Worm (Caenorhabditis elegans) whole organism, L4/young adult: ENCODE data around the gene dmsr-14.

Experiments used
- W03F9.2 ChIP-seq: fragments of 150-350 bp; optimal IDR thresholded peaks from 2 replicates; lab custom pipeline; 2014; ENCODE audit warnings: missing biosample characterization, missing genetic modification characterization
- dao-5 ChIP-seq: sonication (generic microtip); optimal IDR thresholded peaks from 2 replicates; lab custom pipeline; 2016; ENCODE audit warnings: missing genotype, missing genetic modification characterization, moderate library complexity, missing compliant biosample characterization
- him-1 ChIP-seq: sonication (generic microtip); optimal IDR thresholded peaks from 2 replicates; lab custom pipeline; 2016; ENCODE audit warnings: missing genotype, missing genetic modification reagents, missing genetic modification characterization, missing compliant biosample characterization

The dmsr-14 gene

ce11 chrV:6817184-6817583 is at the start of gene dmsr-14:
TSS of gene dmsr-14 (minus strand) at chrV:6817284.
- no peak for TF ChIP-seq W03F9.2
- TF ChIP-seq dao-5, result no peak
- no peak for TF ChIP-seq him-1 (tag; lab: Kevin White, UChicago)

ce11 chrV:6854711-6855110 is 37.6 kb upstream of the dmsr-14 start, which contains the start of gene gpa-10:
TSS of gene gpa-10 (minus strand) at chrV:6854811.
- TF ChIP-seq dao-5 (no peak), W03F9.2 (no peak), him-1 (tag; lab: Kevin White, UChicago) (no peak)

- TF ChIP-seq W03F9.2 (no peak), dao-5 (no peak), him-1 (tag; lab: Kevin White, UChicago) (no peak)
Observed at ce11 chrV:6846507-6846906, 29.4 kb upstream of the dmsr-14 start, which contains the start of gene lgc-54. TSS of gene lgc-54 (minus strand) at chrV:6846607.

ce11 chrV:6842437-6842836 is 25.4 kb upstream of the dmsr-14 start, which contains the start of gene T15B7.1:
TSS of gene T15B7.1 (plus strand) at chrV:6842737.
- no peak for TF ChIP-seq dao-5
- no peak for TF ChIP-seq him-1 (tag; lab: Kevin White, UChicago)
- TF ChIP-seq W03F9.2, result no peak

- no peak for TF ChIP-seq him-1 (tag; lab: Kevin White, UChicago)
- TF ChIP-seq W03F9.2, result no peak
- TF ChIP-seq dao-5, result no peak
Observed at ce11 chrV:6839008-6839407, 21.9 kb upstream of the dmsr-14 start, which contains the start of gene hpo-8. TSS of gene hpo-8 (plus strand) at chrV:6839289.

ce11 chrV:6838599-6838998 is 21.5 kb upstream of the dmsr-14 start, which contains the start of gene T15B7.15:
TSS of gene T15B7.15 (minus strand) at chrV:6838665.
- TF ChIP-seq dao-5 (no peak), W03F9.2 (no peak), him-1 (tag; lab: Kevin White, UChicago) (no peak)

ce11 chrV:6836036-6836435 is 19.0 kb upstream of the dmsr-14 start:
- no peak for TF ChIP-seq dao-5
- TF ChIP-seq W03F9.2, result no peak
- no peak for TF ChIP-seq him-1 (tag; lab: Kevin White, UChicago)

- TF ChIP-seq W03F9.2, result no peak
- TF ChIP-seq dao-5, result no peak
- no peak for TF ChIP-seq him-1 (tag; lab: Kevin White, UChicago)
Observed at ce11 chrV:6835242-6835641, 18.2 kb upstream of the dmsr-14 start, which contains the start of the genes T15B7.14 and col-143. TSS of gene T15B7.14 (minus strand) at chrV:6835342. TSS of gene col-143 (plus strand) at chrV:6835635.

- no peak for TF ChIP-seq dao-5
- no peak for TF ChIP-seq him-1 (tag; lab: Kevin White, UChicago)
- TF ChIP-seq W03F9.2, result no peak
Observed at ce11 chrV:6831539-6831938, 14.5 kb upstream of the dmsr-14 start.

- no peak for TF ChIP-seq dao-5
- TF ChIP-seq W03F9.2, result no peak
- no peak for TF ChIP-seq him-1 (tag; lab: Kevin White, UChicago)
Observed at ce11 chrV:6830755-6831227, 13.7 kb upstream of the dmsr-14 start, which contains the start of gene col-142. TSS of gene col-142 (plus strand) at chrV:6831177.

- TF ChIP-seq him-1 (tag; lab: Kevin White, UChicago) (no peak), dao-5 (no peak), W03F9.2 (no peak)
Observed at ce11 chrV:6830075-6830474, 13.0 kb upstream of the dmsr-14 start.

- TF ChIP-seq dao-5, result no peak
- no peak for TF ChIP-seq W03F9.2
- TF ChIP-seq him-1 (tag; lab: Kevin White, UChicago), result no peak
Observed at ce11 chrV:6829404-6829803, 12.3 kb upstream of the dmsr-14 start, which contains the start of gene col-141. TSS of gene col-141 (plus strand) at chrV:6829704.

ce11 chrV:6828786-6829185 is 11.7 kb upstream of the dmsr-14 start, which contains the start of gene dmsr-15:
TSS of gene dmsr-15 (minus strand) at chrV:6828886.
- no peak for TF ChIP-seq dao-5
- TF ChIP-seq him-1 (tag; lab: Kevin White, UChicago), result no peak
- TF ChIP-seq W03F9.2, result no peak

- no peak for TF ChIP-seq dao-5
- no peak for TF ChIP-seq W03F9.2
- no peak for TF ChIP-seq him-1 (tag; lab: Kevin White, UChicago)
Observed at ce11 chrV:6823432-6823831, 6.3 kb upstream of the dmsr-14 start.

ce11 chrV:6821509-6821908 is 4.4 kb upstream of the dmsr-14 start, which contains the start of gene T15B7.8:
TSS of gene T15B7.8 (plus strand) at chrV:6821809.
- TF ChIP-seq W03F9.2 (no peak), him-1 (tag; lab: Kevin White, UChicago) (no peak), dao-5 (no peak)

ce11 chrV:6819812-6820211 is 2.7 kb upstream of the dmsr-14 start, which contains the start of gene dmsr-13:
TSS of gene dmsr-13 (minus strand) at chrV:6819912.
- TF ChIP-seq him-1 (tag; lab: Kevin White, UChicago), result no peak
- no peak for TF ChIP-seq W03F9.2
- no peak for TF ChIP-seq dao-5
